Fruit fly (Drosophila melanogaster) whole organism, embryonic: ENCODE measurements around the gene CG5565.

Experiments
- Ada2b ChIP-seq: fragments of 200-800 bp; sonication (Bioruptor generic); IDR thresholded peaks from 2 replicates; pipeline ENCODE4 v1.3.6; 2022; ENCODE audit warnings: missing biosample characterization, missing genetic modification characterization
- Aef1 ChIP-seq: fragments of 200-800 bp; sonication (Bioruptor generic); IDR thresholded peaks from 3 replicates; pipeline ENCODE4 v1.3.6; 2022; ENCODE audit warnings: missing biosample characterization, missing genetic modification characterization
- Asciz ChIP-seq: fragments of 200-800 bp; sonication (Bioruptor generic); optimal IDR thresholded peaks from 2 replicates; lab custom pipeline; 2017; ENCODE audit warnings: missing biosample characterization, mild to moderate bottlenecking, missing genetic modification characterization, missing genetic modification reagents
- CG11456 ChIP-seq: fragments of 200-800 bp; sonication (Bioruptor generic); IDR thresholded peaks from 3 replicates; pipeline ENCODE4 v1.3.6; 2022; ENCODE audit warnings: missing biosample characterization, missing genetic modification characterization
- CG13775 ChIP-seq: fragments of 200-800 bp; sonication (Bioruptor generic); optimal IDR thresholded peaks from 3 replicates; lab custom pipeline; 2017; ENCODE audit warnings: missing biosample characterization, mild to moderate bottlenecking, missing genetic modification characterization
- CG14860 ChIP-seq: fragments of 200-800 bp; sonication (Bioruptor generic); IDR thresholded peaks from 3 replicates; pipeline ENCODE4 v1.3.6; 2022; ENCODE audit warnings: missing biosample characterization, missing genetic modification characterization; ENCODE audit not compliant: partially characterized antibody
- CG1529 ChIP-seq: fragments of 200-800 bp; sonication (Bioruptor generic); optimal IDR thresholded peaks from 3 replicates; lab custom pipeline; 2018; ENCODE audit warnings: missing biosample characterization, missing genetic modification characterization
- CG16813 ChIP-seq: fragments of 200-800 bp; sonication (Bioruptor generic); IDR thresholded peaks from 3 replicates; pipeline ENCODE4 v1.3.6; 2022; ENCODE audit warnings: missing biosample characterization, missing genetic modification characterization; ENCODE audit not compliant: partially characterized antibody
- CG3065 ChIP-seq: fragments of 200-800 bp; sonication (Bioruptor generic); optimal IDR thresholded peaks from 2 replicates; lab custom pipeline; 2016; ENCODE audit warnings: missing biosample characterization, missing genetic modification characterization
- CG3163 ChIP-seq: fragments of 200-800 bp; sonication (Bioruptor generic); optimal IDR thresholded peaks from 3 replicates; lab custom pipeline; 2016; ENCODE audit warnings: missing biosample characterization, missing genetic modification characterization
- CG6791 ChIP-seq: fragments of 200-800 bp; sonication (Bioruptor generic); IDR thresholded peaks from 3 replicates; pipeline ENCODE4 v1.3.6; 2022; ENCODE audit warnings: missing biosample characterization, missing genetic modification characterization; ENCODE audit not compliant: partially characterized antibody
- CG7839 ChIP-seq: fragments of 200-800 bp; sonication (Bioruptor generic); optimal IDR thresholded peaks from 3 replicates; lab custom pipeline; 2018; ENCODE audit warnings: missing biosample characterization, mild to moderate bottlenecking, missing genetic modification characterization, moderate library complexity
- CG7963 ChIP-seq: fragments of 200-800 bp; sonication (Bioruptor generic); IDR thresholded peaks from 3 replicates; pipeline ENCODE4 v1.3.6; 2022; ENCODE audit warnings: missing biosample characterization, missing genetic modification characterization; ENCODE audit not compliant: partially characterized antibody
- CG9876 ChIP-seq: fragments of 200-800 bp; sonication (Bioruptor generic); optimal IDR thresholded peaks from 2 replicates; lab custom pipeline; 2016; ENCODE audit warnings: missing biosample characterization, missing genetic modification characterization
- CoRest ChIP-seq: fragments of 200-800 bp; sonication (Bioruptor generic); optimal IDR thresholded peaks from 3 replicates; lab custom pipeline; 2018; ENCODE audit warnings: missing biosample characterization, mild to moderate bottlenecking, missing genetic modification characterization, moderate library complexity
- Dp ChIP-seq: fragments of 200-800 bp; sonication (Bioruptor generic); optimal IDR thresholded peaks from 2 replicates; lab custom pipeline; 2018; ENCODE audit warnings: missing biosample characterization, mild to moderate bottlenecking, missing genetic modification characterization, moderate library complexity
- GATAe ChIP-seq: fragments of 200-800 bp; sonication (Bioruptor generic); conservative IDR thresholded peaks from 2 replicates; pipeline ENCODE4 v1.3.6; 2022; ENCODE audit warnings: missing biosample characterization, missing genetic modification characterization
- HLH54F ChIP-seq: fragments of 200-800 bp; sonication (Bioruptor generic); optimal IDR thresholded peaks from 3 replicates; lab custom pipeline; 2016; ENCODE audit warnings: missing biosample characterization, missing genetic modification characterization
- HmgZ ChIP-seq: fragments of 200-800 bp; sonication (Bioruptor generic); optimal IDR thresholded peaks from 2 replicates; lab custom pipeline; 2018; ENCODE audit warnings: missing biosample characterization, mild to moderate bottlenecking, missing genetic modification characterization
- Hr39 ChIP-seq: fragments of >200 bp; optimal IDR thresholded peaks from 2 replicates; lab custom pipeline; 2017
- Hsf ChIP-seq: fragments of 200-800 bp; sonication (Bioruptor generic); optimal IDR thresholded peaks from 3 replicates; lab custom pipeline; 2016; ENCODE audit warnings: missing biosample characterization, missing genetic modification characterization
- MESR4 ChIP-seq: fragments of 200-800 bp; sonication (Bioruptor generic); optimal IDR thresholded peaks from 2 replicates; lab custom pipeline; 2018; ENCODE audit warnings: missing biosample characterization, mild to moderate bottlenecking, missing genetic modification characterization, moderate library complexity
- Sox100B ChIP-seq: fragments of 200-800 bp; sonication (Bioruptor generic); optimal IDR thresholded peaks from 3 replicates; lab custom pipeline; 2018; ENCODE audit warnings: missing biosample characterization, mild to moderate bottlenecking, missing genetic modification characterization
- Sry-β ChIP-seq: fragments of 200-800 bp; sonication (Bioruptor generic); optimal IDR thresholded peaks from 2 replicates; lab custom pipeline; 2018; ENCODE audit warnings: missing biosample characterization, mild to moderate bottlenecking, missing genetic modification characterization, moderate library complexity
- bab2 ChIP-seq: fragments of 200-800 bp; sonication (Bioruptor generic); optimal IDR thresholded peaks from 2 replicates; lab custom pipeline; 2016; ENCODE audit warnings: missing biosample characterization, missing genetic modification characterization
- bsh ChIP-seq, 2 experiments: fragments of 200-800 bp; sonication (Bioruptor generic); optimal IDR thresholded peaks; 2 replicates each; lab custom pipeline; 2017 to 2018; ENCODE audit warnings: mild to moderate bottlenecking in 2 of 2, missing biosample characterization in 2 of 2, missing genetic modification characterization in 2 of 2, moderate library complexity in 1 of 2
- chinmo ChIP-seq: fragments of 200-800 bp; sonication (Bioruptor generic); IDR thresholded peaks from 4 replicates; pipeline ENCODE4 v1.3.6; 2022; ENCODE audit warnings: missing biosample characterization, missing genetic modification characterization; ENCODE audit not compliant: partially characterized antibody
- dm ChIP-seq: fragments of 200-800 bp; sonication (Bioruptor generic); optimal IDR thresholded peaks from 3 replicates; lab custom pipeline; 2016; ENCODE audit warnings: missing biosample characterization, missing genetic modification characterization
- ems ChIP-seq: fragments of 200-800 bp; sonication (Bioruptor generic); optimal IDR thresholded peaks from 3 replicates; lab custom pipeline; 2016; ENCODE audit warnings: missing biosample characterization, missing genetic modification characterization
- eyg ChIP-seq: fragments of 200-800 bp; sonication (Bioruptor generic); optimal IDR thresholded peaks from 3 replicates; lab custom pipeline; 2016; ENCODE audit warnings: missing biosample characterization, missing genetic modification characterization
- gsb-n ChIP-seq: fragments of 200-800 bp; sonication (Bioruptor generic); optimal IDR thresholded peaks from 3 replicates; lab custom pipeline; 2018; ENCODE audit warnings: missing biosample characterization, mild to moderate bottlenecking, missing genetic modification characterization
- knrl ChIP-seq: fragments of 200-800 bp; sonication (Bioruptor generic); IDR thresholded peaks from 3 replicates; pipeline ENCODE4 v1.3.6; 2022; ENCODE audit warnings: missing biosample characterization, missing genetic modification characterization; ENCODE audit not compliant: partially characterized antibody
- nerfin-1 ChIP-seq: fragments of 200-800 bp; sonication (Bioruptor generic); optimal IDR thresholded peaks from 3 replicates; lab custom pipeline; 2019; ENCODE audit warnings: missing biosample characterization, mild to moderate bottlenecking, missing genetic modification characterization, moderate library complexity
- phol ChIP-seq: fragments of 200-800 bp; sonication (Bioruptor generic); optimal IDR thresholded peaks from 3 replicates; lab custom pipeline; 2018; ENCODE audit warnings: missing biosample characterization, mild to moderate bottlenecking, missing genetic modification characterization, moderate library complexity
- pros ChIP-seq: fragments of 200-800 bp; sonication (Bioruptor generic); optimal IDR thresholded peaks from 3 replicates; lab custom pipeline; 2019; ENCODE audit warnings: missing biosample characterization, mild to moderate bottlenecking, missing genetic modification characterization, moderate library complexity
- sd ChIP-seq: fragments of 200-800 bp; sonication (Bioruptor generic); optimal IDR thresholded peaks from 3 replicates; lab custom pipeline; 2018; ENCODE audit warnings: missing biosample characterization, mild to moderate bottlenecking, missing genetic modification characterization, moderate library complexity
- sima ChIP-seq: fragments of 200-800 bp; sonication (Bioruptor generic); optimal IDR thresholded peaks from 2 replicates; lab custom pipeline; 2016; ENCODE audit warnings: missing biosample characterization, missing genetic modification characterization
- tin ChIP-seq: fragments of 200-800 bp; sonication (Bioruptor generic); optimal IDR thresholded peaks from 3 replicates; lab custom pipeline; 2016; ENCODE audit warnings: missing biosample characterization, missing genetic modification characterization
- toy ChIP-seq: fragments of 200-800 bp; sonication (Bioruptor generic); IDR thresholded peaks from 2 replicates; pipeline ENCODE4 v1.3.6; 2022; ENCODE audit warnings: missing biosample characterization, missing genetic modification characterization
- trh ChIP-seq: fragments of 200-800 bp; sonication (Bioruptor generic); optimal IDR thresholded peaks from 2 replicates; lab custom pipeline; 2016; ENCODE audit warnings: missing biosample characterization, missing genetic modification characterization
- wdn ChIP-seq: fragments of 200-800 bp; sonication (Bioruptor generic); IDR thresholded peaks from 2 replicates; pipeline ENCODE4 v1.3.6; 2022; ENCODE audit warnings: missing biosample characterization, missing genetic modification characterization

The CG5565 gene

dm6 chr2L:1393611-1394010 is 37.9 kb upstream of the CG5565 start (continued):
- TF ChIP-seq CG16813 (GFP tag; lab: Robert Waterston, UW): no peak
- TF ChIP-seq CG7963 (GFP tag; lab: Robert Waterston, UW): no peak
- no peak for TF ChIP-seq pros (GFP tag; lab: Kevin White, UChicago)
- no peak for TF ChIP-seq Ada2b
- TF ChIP-seq CoRest (tag; lab: Kevin White, UChicago): peak; percentile 17
- peak in 1 of 2 experiments; percentile 41 for TF ChIP-seq bsh (GFP tag; optimal IDR thresholded peaks at IDR 0.05; lab: Kevin White, UChicago)
- no peak for TF ChIP-seq Sry-β
- no peak for TF ChIP-seq HLH54F (GFP tag; lab: Kevin White, UChicago)
- TF ChIP-seq bab2: no peak
- TF ChIP-seq Aef1 (GFP tag; lab: Robert Waterston, UW): no peak
- no peak for TF ChIP-seq Asciz (GFP tag; lab: Kevin White, UChicago)
- no peak for TF ChIP-seq CG9876 (GFP tag; lab: Kevin White, UChicago)
- TF ChIP-seq HmgZ (tag; lab: Kevin White, UChicago): no peak
- TF ChIP-seq GATAe (GFP tag; lab: Robert Waterston, UW): no peak
- TF ChIP-seq phol (tag; lab: Kevin White, UChicago): peak; percentile 9
- no peak for TF ChIP-seq Hsf
- no peak for TF ChIP-seq dm (GFP tag; lab: Kevin White, UChicago)
- peak; percentile 18 for TF ChIP-seq tin (GFP tag; lab: Kevin White, UChicago)
- no peak for TF ChIP-seq CG3065 (GFP tag; lab: Kevin White, UChicago)
- TF ChIP-seq Dp: no peak
- TF ChIP-seq Hr39: no peak
- no peak for TF ChIP-seq Sox100B (GFP tag; lab: Kevin White, UChicago)
- peak; percentile 2 for TF ChIP-seq CG7839
- no peak for TF ChIP-seq ems (GFP tag; lab: Kevin White, UChicago)
- no peak for TF ChIP-seq knrl (GFP tag; lab: Robert Waterston, UW)
- TF ChIP-seq wdn (GFP tag; lab: Robert Waterston, UW): no peak
- TF ChIP-seq CG3163 (GFP tag; lab: Kevin White, UChicago): no peak
- TF ChIP-seq trh (GFP tag; lab: Kevin White, UChicago): no peak
- no peak for TF ChIP-seq CG13775 (GFP tag; lab: Kevin White, UChicago)
- TF ChIP-seq CG6791 (GFP tag; lab: Robert Waterston, UW): no peak
- TF ChIP-seq eyg (GFP tag; lab: Kevin White, UChicago): no peak

DNA sequence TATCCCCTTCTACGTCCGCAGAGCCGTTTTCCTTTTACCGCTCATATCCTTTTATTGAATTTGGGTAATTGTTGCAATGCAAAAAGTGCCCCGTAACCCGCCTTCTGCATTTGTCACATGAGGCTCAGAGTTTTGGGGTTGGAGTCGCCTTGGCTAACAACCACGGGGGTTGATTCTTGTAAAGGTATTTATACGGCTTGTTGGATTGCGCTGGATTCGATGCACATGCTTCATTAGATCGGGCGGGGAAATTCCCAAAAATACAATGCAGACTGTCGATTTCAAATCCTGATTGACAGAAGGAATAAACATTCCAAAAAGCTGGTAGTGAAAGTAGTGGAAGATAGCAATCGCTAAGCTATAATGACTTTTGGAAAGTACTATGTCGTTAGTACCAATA is 34.5 kb upstream of the CG5565 start:
- no peak for TF ChIP-seq CG11456
- peak; percentile 96 for TF ChIP-seq nerfin-1 (tag; lab: Kevin White, UChicago)
- peak; percentile 26 for TF ChIP-seq gsb-n (tag; lab: Kevin White, UChicago)
- no peak for TF ChIP-seq CG1529 (GFP tag; lab: Kevin White, UChicago)
- TF ChIP-seq MESR4: no peak
- no peak for TF ChIP-seq CG14860 (GFP tag; lab: Robert Waterston, UW)
- TF ChIP-seq chinmo (GFP tag; lab: Robert Waterston, UW): 0 out of 4 replicates have a peak, but pooled peaks have one; percentile 30
- TF ChIP-seq toy (GFP tag; lab: Robert Waterston, UW): no peak
- no peak for TF ChIP-seq sima
- peak; percentile 9 for TF ChIP-seq sd (tag; lab: Kevin White, UChicago)
- peak; percentile 80 for TF ChIP-seq pros (GFP tag; lab: Kevin White, UChicago)
